Worm (Caenorhabditis elegans): ENCODE measurements around the gene E02C12.9.

DNA sequence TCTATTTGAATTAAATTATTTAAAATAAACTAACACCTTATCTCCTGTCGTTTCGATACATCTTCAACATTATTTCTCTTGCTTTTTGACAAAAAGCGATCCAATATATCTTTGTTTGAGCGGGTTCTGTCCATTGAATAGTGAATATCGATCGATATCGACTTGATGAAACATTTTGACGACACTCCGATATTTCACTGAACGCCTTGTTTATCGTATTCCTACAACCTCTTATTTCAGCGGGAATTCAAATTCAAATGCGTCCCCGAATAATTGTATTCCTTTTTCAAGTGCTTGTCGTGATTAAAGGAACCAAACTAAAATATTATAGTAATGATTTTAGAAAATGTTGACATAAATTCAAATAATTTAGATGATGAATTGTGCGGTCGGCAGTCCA lies 28.5 kb downstream of the E02C12.9 start, which contains the start of the genes K07B1.7 and try-5:
- TF ChIP-seq dve-1 (tag; optimal IDR thresholded peaks at IDR 0.05; ENCODE audit: insufficient read depth) (peak; percentile 30), R02D3.7 (tag; optimal IDR thresholded peaks at IDR 0.05) (peak; percentile 83), daf-19 (GFP tag; conservative IDR thresholded peaks at IDR 0.05) (no peak), nhr-237 (tag; optimal IDR thresholded peaks at IDR 0.05) (no peak), hif-1 (tag; optimal IDR thresholded peaks at IDR 0.05) (no peak), cey-2 (tag; optimal IDR thresholded peaks at IDR 0.05; ENCODE audit: borderline replicate concordance, insufficient read depth) (no peak), mdl-1 (tag; optimal IDR thresholded peaks at IDR 0.05) (no peak), nhr-6 (tag; optimal IDR thresholded peaks at IDR 0.05) (peak; percentile 27), lin-1 (GFP tag; IDR thresholded peaks at IDR 0.05) (no peak), unc-39 (tag; optimal IDR thresholded peaks at IDR 0.05) (no peak), unc-130 (GFP tag; optimal IDR thresholded peaks at IDR 0.05) (no peak)

Measured in whole organism, L4 larva.